Worm (Caenorhabditis elegans) whole organism, L1 larva: ENCODE measurements around the gene F35E8.10.

Source experiments
- F16B12.6 ChIP-seq: fragments of 150-350 bp; optimal IDR thresholded peaks from 2 replicates; lab custom pipeline; 2014; ENCODE audit warnings: missing biosample characterization, missing genetic modification characterization
- Y116A8C.19 ChIP-seq: sonication (generic microtip); optimal IDR thresholded peaks from 2 replicates; lab custom pipeline; 2016; ENCODE audit warnings: missing compliant biosample characterization, missing genetic modification characterization, borderline replicate concordance
- aly-2 ChIP-seq: fragments of 150-350 bp; optimal IDR thresholded peaks from 2 replicates; lab custom pipeline; 2014; ENCODE audit warnings: missing biosample characterization, missing genetic modification characterization
- blmp-1 ChIP-seq: fragments of 150-350 bp; optimal IDR thresholded peaks from 2 replicates; lab custom pipeline; 2014; ENCODE audit warnings: missing biosample characterization, missing genetic modification characterization
- ceh-63 ChIP-seq: fragments of 200-800 bp; sonication (Bioruptor generic); optimal IDR thresholded peaks from 2 replicates; lab custom pipeline; 2018; ENCODE audit warnings: mild to moderate bottlenecking, missing genetic modification characterization, missing compliant biosample characterization
- ceh-82 ChIP-seq, 3 experiments: fragments of 150-350 bp in 1 of 3; sonication (generic microtip) in 2 of 3; optimal IDR thresholded peaks; 2 replicates each; lab custom pipeline; 2014 to 2017; ENCODE audit warnings: missing biosample characterization in 3 of 3, missing genetic modification characterization in 3 of 3
- ceh-90 ChIP-seq: sonication (generic microtip); optimal IDR thresholded peaks from 2 replicates; lab custom pipeline; 2016; ENCODE audit warnings: missing genetic modification characterization, missing compliant biosample characterization
- elt-2 ChIP-seq: sonication (generic microtip); optimal IDR thresholded peaks from 2 replicates; lab custom pipeline; 2016; ENCODE audit warnings: missing genetic modification characterization, mild to moderate bottlenecking, inconsistent platforms, missing compliant biosample characterization, missing genetic modification reagents
- fkh-8 ChIP-seq: sonication (generic microtip); optimal IDR thresholded peaks from 2 replicates; lab custom pipeline; 2016; ENCODE audit warnings: mild to moderate bottlenecking, missing genetic modification characterization, missing compliant biosample characterization
- hlh-4 ChIP-seq: sonication (generic microtip); optimal IDR thresholded peaks from 2 replicates; lab custom pipeline; 2016; ENCODE audit warnings: mild to moderate bottlenecking, missing genetic modification characterization, missing compliant biosample characterization
- hpl-2 ChIP-seq: fragments of 150-350 bp; optimal IDR thresholded peaks from 2 replicates; lab custom pipeline; 2014; ENCODE audit warnings: missing biosample characterization, missing genetic modification reagents, missing genetic modification characterization
- jun-1 ChIP-seq: fragments of 150-350 bp; optimal IDR thresholded peaks from 2 replicates; lab custom pipeline; 2014; ENCODE audit warnings: missing biosample characterization, missing genetic modification reagents, missing genetic modification characterization
- lin-13 ChIP-seq: fragments of 150-350 bp; optimal IDR thresholded peaks from 2 replicates; lab custom pipeline; 2014; ENCODE audit warnings: missing biosample characterization, missing genetic modification reagents, missing genetic modification characterization
- lin-14 ChIP-seq: fragments of 200-800 bp; sonication (Bioruptor generic); optimal IDR thresholded peaks from 2 replicates; lab custom pipeline; 2018; ENCODE audit warnings: mild to moderate bottlenecking, missing genetic modification characterization, moderate library complexity, missing compliant biosample characterization
- lin-35 ChIP-seq, 2 experiments: fragments of 150-350 bp; optimal IDR thresholded peaks; 2 replicates each; lab custom pipeline; 2014; ENCODE audit warnings: missing biosample characterization in 2 of 2, missing genetic modification characterization in 2 of 2, missing genetic modification reagents in 2 of 2
- lin-39 ChIP-seq: fragments of 150-350 bp; optimal IDR thresholded peaks from 2 replicates; lab custom pipeline; 2014; ENCODE audit warnings: missing biosample characterization, missing genetic modification reagents, missing genetic modification characterization
- lir-3 ChIP-seq: sonication (generic microtip); optimal IDR thresholded peaks from 2 replicates; lab custom pipeline; 2016; ENCODE audit warnings: mild to moderate bottlenecking, missing genetic modification characterization, moderate library complexity, missing compliant biosample characterization; ENCODE audit not compliant: poor library complexity
- mab-9 ChIP-seq: fragments of 200-800 bp; sonication (Bioruptor generic); IDR thresholded peaks from 2 replicates; pipeline ENCODE4 v1.3.6; 2022; ENCODE audit warnings: missing genetic modification reagents, missing genetic modification characterization, missing compliant biosample characterization
- nhr-11 ChIP-seq: fragments of 150-350 bp; optimal IDR thresholded peaks from 2 replicates; lab custom pipeline; 2014; ENCODE audit warnings: missing biosample characterization, missing genetic modification characterization
- nhr-20 ChIP-seq: sonication (generic microtip); optimal IDR thresholded peaks from 2 replicates; lab custom pipeline; 2016; ENCODE audit warnings: mild to moderate bottlenecking, missing genetic modification characterization, missing compliant biosample characterization
- nhr-237 ChIP-seq: fragments of 150-350 bp; optimal IDR thresholded peaks from 2 replicates; lab custom pipeline; 2014; ENCODE audit warnings: missing biosample characterization, missing genetic modification characterization
- nhr-47 ChIP-seq: sonication (generic microtip); optimal IDR thresholded peaks from 2 replicates; lab custom pipeline; 2016; ENCODE audit warnings: mild to moderate bottlenecking, missing genetic modification characterization, moderate library complexity, missing compliant biosample characterization
- nhr-77 ChIP-seq: fragments of 150-350 bp; optimal IDR thresholded peaks from 2 replicates; lab custom pipeline; 2014; ENCODE audit warnings: missing biosample characterization, missing genetic modification characterization
- nhr-85 ChIP-seq: sonication (generic microtip); peaks from one replicate; lab custom pipeline; 2016; ENCODE audit warnings: missing genetic modification characterization, inconsistent platforms, missing compliant biosample characterization
- nhr-90 ChIP-seq: sonication (generic microtip); optimal IDR thresholded peaks from 2 replicates; lab custom pipeline; 2016; ENCODE audit warnings: mild to moderate bottlenecking, missing genetic modification characterization, missing compliant biosample characterization; ENCODE audit not compliant: poor library complexity
- pax-3 ChIP-seq: fragments of 200-800 bp; sonication (Bioruptor generic); optimal IDR thresholded peaks from 2 replicates; lab custom pipeline; 2018; ENCODE audit warnings: mild to moderate bottlenecking, missing genetic modification characterization, moderate library complexity, missing compliant biosample characterization
- skn-1 ChIP-seq: fragments of 150-350 bp; optimal IDR thresholded peaks from 2 replicates; lab custom pipeline; 2014; ENCODE audit warnings: missing biosample characterization, missing genetic modification characterization
- sox-4 ChIP-seq: sonication (generic microtip); optimal IDR thresholded peaks from 2 replicates; lab custom pipeline; 2016; ENCODE audit warnings: missing genetic modification characterization, missing compliant biosample characterization
- sptf-1 ChIP-seq: fragments of 150-350 bp; optimal IDR thresholded peaks from 2 replicates; lab custom pipeline; 2014; ENCODE audit warnings: missing biosample characterization, missing genetic modification characterization
- tbx-2 ChIP-seq: sonication (generic microtip); optimal IDR thresholded peaks from 2 replicates; lab custom pipeline; 2016; ENCODE audit warnings: missing genetic modification characterization, missing compliant biosample characterization
- tlp-1 ChIP-seq: fragments of 150-350 bp; optimal IDR thresholded peaks from 2 replicates; lab custom pipeline; 2014; ENCODE audit warnings: missing biosample characterization, missing genetic modification characterization
- unc-130 ChIP-seq: fragments of 150-350 bp; optimal IDR thresholded peaks from 2 replicates; lab custom pipeline; 2017; ENCODE audit warnings: missing biosample characterization, missing genetic modification characterization, inconsistent platforms
- unc-30 ChIP-seq: sonication (generic microtip); optimal IDR thresholded peaks from 2 replicates; lab custom pipeline; 2017; ENCODE audit warnings: missing biosample characterization, missing genetic modification characterization
- unc-62 ChIP-seq: fragments of 150-350 bp; optimal IDR thresholded peaks from 2 replicates; lab custom pipeline; 2014; ENCODE audit warnings: missing biosample characterization, missing genetic modification reagents, missing genetic modification characterization
- xbp-1 ChIP-seq: sonication (generic microtip); optimal IDR thresholded peaks from 2 replicates; lab custom pipeline; 2016; ENCODE audit warnings: missing genetic modification characterization, missing compliant biosample characterization
- zip-4 ChIP-seq: fragments of 200-800 bp; sonication (Bioruptor generic); optimal IDR thresholded peaks from 2 replicates; lab custom pipeline; 2018; ENCODE audit warnings: mild to moderate bottlenecking, missing genetic modification characterization, moderate library complexity, missing compliant biosample characterization
- ztf-11 ChIP-seq, 2 experiments: sonication (generic microtip); optimal IDR thresholded peaks; 2 replicates each; lab custom pipeline; 2016 to 2017; ENCODE audit warnings: missing genetic modification characterization in 2 of 2, missing biosample characterization in 1 of 2, missing compliant biosample characterization in 1 of 2

F35E8.10 gene

DNA sequence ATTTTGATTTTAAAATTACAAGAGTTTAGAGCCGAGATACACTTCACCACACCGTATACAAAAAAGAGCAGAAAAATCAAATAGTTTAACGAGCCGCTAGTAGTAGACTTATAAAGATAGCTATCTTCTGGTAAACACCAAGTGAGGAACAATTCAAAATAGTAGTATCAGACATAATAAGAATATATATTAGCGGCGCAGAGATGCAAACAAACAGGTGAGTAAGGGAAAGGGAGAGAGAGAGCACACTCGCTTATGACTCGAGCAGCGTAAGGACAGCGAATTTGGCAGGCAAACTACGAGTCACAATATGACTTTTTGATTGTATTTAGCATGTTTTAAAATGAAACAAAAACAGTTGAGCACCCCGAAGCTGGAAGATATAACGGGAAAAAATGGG is 28.9 kb downstream of the F35E8.10 start:
- TF ChIP-seq skn-1 (tag; lab: Kevin White, UChicago) (no peak), ceh-82 (tag; optimal IDR thresholded peaks at IDR 0.05; lab: Kevin White, UChicago) (no peak), lin-35 (GFP tag; optimal IDR thresholded peaks at IDR 0.05; lab: Kevin White, UChicago) (peak in 1 of 2 experiments; percentile 27), lin-13 (GFP tag; lab: Kevin White, UChicago) (no peak), nhr-11 (tag; lab: Kevin White, UChicago) (no peak), nhr-237 (tag; lab: Kevin White, UChicago) (no peak), hpl-2 (GFP tag; lab: Kevin White, UChicago) (no peak), lir-3 (tag; lab: Kevin White, UChicago) (no peak), lin-39 (no peak), jun-1 (tag; lab: Kevin White, UChicago) (no peak), nhr-47 (tag; lab: Kevin White, UChicago) (no peak), sox-4 (no peak), elt-2 (tag; lab: Kevin White, UChicago) (peak; percentile 57), tlp-1 (tag; lab: Kevin White, UChicago) (no peak), lin-14 (GFP tag; lab: Kevin White, UChicago) (peak; percentile 23), nhr-77 (no peak), ceh-90 (tag; lab: Kevin White, UChicago) (no peak), hlh-4 (tag; lab: Kevin White, UChicago) (no peak), pax-3 (tag; lab: Kevin White, UChicago) (no peak), fkh-8 (tag; lab: Kevin White, UChicago) (peak; percentile 10), unc-30 (tag; lab: Kevin White, UChicago) (no peak), sptf-1 (tag; lab: Kevin White, UChicago) (no peak), zip-4 (GFP tag; lab: Kevin White, UChicago) (no peak), ceh-63 (GFP tag; lab: Kevin White, UChicago) (no peak)
- TF ChIP-seq, all 84 proteins: peak for 4

DNA sequence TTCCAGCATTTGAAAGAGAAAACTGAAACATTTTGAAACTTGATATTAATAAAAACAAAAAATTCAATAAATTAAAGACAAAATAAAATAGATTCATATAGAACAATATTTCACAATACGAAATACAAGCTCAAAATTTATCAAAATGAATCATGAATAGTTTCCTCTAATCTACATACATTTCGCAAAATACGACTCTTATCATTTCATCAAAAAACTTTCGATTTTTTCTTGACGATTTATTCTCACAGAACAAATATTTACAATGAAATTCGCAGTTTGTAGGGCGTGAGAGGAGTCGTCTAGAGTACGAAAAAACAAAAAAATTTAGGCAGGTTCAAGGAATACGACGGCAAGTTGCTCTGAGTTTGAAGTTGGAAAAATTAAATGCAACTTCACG is 30.1 kb downstream of the F35E8.10 start:
- TF ChIP-seq sox-4 (no peak), jun-1 (tag; lab: Kevin White, UChicago) (no peak), elt-2 (tag; lab: Kevin White, UChicago) (peak; percentile 57)
- TF ChIP-seq, all 84 proteins: peak for 1

DNA sequence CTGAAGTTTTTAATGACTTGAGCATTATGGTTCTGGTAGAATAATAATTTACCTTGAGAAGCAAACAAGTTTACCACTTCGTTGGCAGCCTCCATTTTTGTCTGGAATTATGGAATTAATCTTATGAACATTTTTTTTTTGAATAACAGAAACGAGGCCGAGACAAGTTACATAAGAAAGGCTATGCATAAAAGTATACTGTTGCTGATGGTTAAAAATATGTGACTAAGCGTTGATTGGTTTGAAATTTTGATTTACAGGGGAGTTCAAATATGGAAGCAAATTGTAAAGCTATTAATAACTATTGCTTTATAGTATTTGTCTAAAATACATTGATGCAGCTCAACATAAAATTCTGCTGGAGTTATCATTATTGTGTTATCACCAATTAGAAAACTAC is 31.4 kb downstream of the F35E8.10 start, which contains the start of gene cgt-1:
Gene cgt-1 (minus strand): TSS at position 101 of the 400 bp plus-strand sequence.
- peak; percentile 24 for TF ChIP-seq elt-2 (tag; lab: Kevin White, UChicago)
- TF ChIP-seq mab-9 (GFP tag; lab: Robert Waterston, UW), result no peak
- TF ChIP-seq, all 84 proteins: peak for 1

DNA sequence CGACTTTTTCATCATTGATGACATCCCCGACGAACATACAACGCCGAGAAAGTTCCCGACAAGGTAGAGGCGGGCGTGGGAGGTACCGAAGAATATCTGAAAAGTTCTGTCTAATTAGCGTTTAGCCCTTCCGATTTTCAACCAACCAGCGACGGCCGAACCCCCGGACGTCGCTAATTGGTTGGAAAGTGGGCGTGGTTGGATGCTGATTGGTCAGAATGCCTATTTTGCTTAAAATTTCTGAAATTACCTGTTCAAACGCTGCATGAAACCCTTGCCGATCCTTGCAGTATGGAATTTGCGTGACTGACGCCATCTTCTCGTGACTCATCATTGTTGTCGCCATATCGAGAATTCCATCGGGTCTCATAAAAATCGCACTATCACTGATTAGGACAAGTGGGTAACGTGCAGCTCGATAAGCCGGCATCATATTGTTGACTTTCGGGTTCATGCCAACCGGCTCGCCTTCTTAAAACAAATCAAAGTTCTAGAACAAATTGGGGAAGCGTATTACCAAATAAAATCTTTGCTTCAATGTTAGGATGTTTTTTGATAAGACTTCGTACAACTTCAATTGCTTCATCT is 32.4 kb downstream of the F35E8.10 start:
- TF ChIP-seq blmp-1 (tag; lab: Kevin White, UChicago) (no peak), lin-35 (GFP tag; optimal IDR thresholded peaks at IDR 0.05; lab: Kevin White, UChicago) (peak in 1 of 2 experiments; percentile 25), nhr-20 (tag; lab: Kevin White, UChicago) (peak; percentile 24), nhr-90 (tag; lab: Kevin White, UChicago) (peak; percentile 18), tlp-1 (tag; lab: Kevin White, UChicago) (peak; percentile 19), elt-2 (tag; lab: Kevin White, UChicago) (peak; percentile 87)

DNA sequence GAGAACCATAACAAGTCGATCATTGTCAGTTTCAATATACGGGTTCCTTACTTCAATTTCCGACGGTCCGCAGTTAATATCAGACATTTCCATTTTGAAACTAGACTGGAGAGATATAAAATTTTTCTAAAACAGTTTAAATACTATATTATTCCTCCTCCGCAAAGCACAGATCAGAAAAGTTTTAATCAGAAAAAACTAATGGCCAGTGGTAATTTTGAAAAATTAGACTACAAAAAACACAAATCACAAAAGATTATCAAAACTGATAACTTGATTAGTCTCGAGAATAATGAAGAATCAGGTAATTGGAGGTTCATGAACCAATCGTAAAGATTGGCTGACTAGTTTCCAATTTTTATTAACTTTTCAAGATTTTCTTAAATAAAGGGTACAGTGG is 34.2 kb downstream of the F35E8.10 start, which contains the start of gene T06C12.9:
Gene T06C12.9 (minus strand): TSS at position 101 of the 400 bp plus-strand sequence.
- TF ChIP-seq nhr-85 (tag; lab: Kevin White, UChicago) (peak; percentile 20), blmp-1 (tag; lab: Kevin White, UChicago) (no peak)

DNA sequence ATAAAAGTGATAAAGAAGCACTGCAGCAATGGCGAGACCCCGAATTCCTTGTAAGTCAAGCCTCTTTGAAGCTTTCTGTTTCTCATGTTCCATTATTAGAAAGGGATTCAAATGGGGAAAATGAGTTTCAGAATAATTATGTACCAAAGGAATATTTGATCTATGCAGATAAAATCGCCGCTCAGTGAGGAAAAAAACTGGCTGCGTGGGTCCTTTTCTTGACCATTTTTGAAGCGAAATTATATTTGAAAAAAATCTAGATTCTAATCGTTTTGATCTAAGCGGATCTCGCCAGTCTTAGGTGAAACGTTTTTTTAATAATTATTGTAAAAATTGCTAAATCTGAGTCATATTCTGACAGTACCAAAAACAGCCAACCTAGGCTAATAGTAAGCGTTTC is 35.5 kb downstream of the F35E8.10 start, which contains the start of gene oac-42:
Gene oac-42 (minus strand): TSS at position 101 of the 400 bp plus-strand sequence.
- no peak for TF ChIP-seq ztf-11 (tag; optimal IDR thresholded peaks at IDR 0.05; lab: Kevin White, UChicago)
- TF ChIP-seq ceh-82 (tag; optimal IDR thresholded peaks at IDR 0.05; lab: Kevin White, UChicago), result no peak
- TF ChIP-seq Y116A8C.19 (tag; lab: Kevin White, UChicago), result no peak
- no peak for TF ChIP-seq nhr-47 (tag; lab: Kevin White, UChicago)
- TF ChIP-seq lin-14 (GFP tag; lab: Kevin White, UChicago), result no peak
- no peak for TF ChIP-seq aly-2 (tag; lab: Kevin White, UChicago)
- TF ChIP-seq unc-62 (GFP tag; lab: Kevin White, UChicago), result no peak
- TF ChIP-seq lin-13 (GFP tag; lab: Kevin White, UChicago), result no peak
- TF ChIP-seq elt-2 (tag; lab: Kevin White, UChicago), result no peak
- TF ChIP-seq fkh-8 (tag; lab: Kevin White, UChicago), result no peak
- no peak for TF ChIP-seq F16B12.6 (tag; lab: Kevin White, UChicago)
- TF ChIP-seq unc-130 (tag; lab: Kevin White, UChicago), result no peak
- no peak for TF ChIP-seq tbx-2 (tag; lab: Kevin White, UChicago)
- TF ChIP-seq xbp-1, result no peak
